Worm (Caenorhabditis elegans): ENCODE data around the gene nstp-7.

nstp-7 gene

DNA sequence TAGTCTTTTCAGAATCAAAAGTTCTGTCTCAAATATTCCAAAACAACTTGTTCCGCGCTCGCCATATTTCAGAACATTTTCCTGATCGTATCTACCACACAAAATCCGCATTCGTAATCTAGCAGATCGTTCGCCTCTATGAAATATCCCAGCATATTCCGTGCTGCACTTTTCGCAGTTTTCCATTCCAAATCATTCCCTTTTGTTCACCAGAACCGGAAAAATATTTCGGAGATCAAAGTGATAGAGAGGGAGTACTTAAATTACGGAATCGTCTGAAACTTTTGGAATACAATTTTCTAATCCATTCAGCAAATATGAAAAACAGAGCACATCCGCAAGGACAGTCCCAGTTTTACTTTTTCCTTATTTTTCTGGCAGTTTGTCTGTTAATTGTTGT lies 6.1 kb downstream of the nstp-7 start, which contains the start of gene K06H6.1:
Gene K06H6.1 (plus strand): TSS at position 301 of the 400 bp plus-strand sequence.
- TF ChIP-seq T23F11.4 (GFP tag; optimal IDR thresholded peaks at IDR 0.05), result no peak
- no peak for TF ChIP-seq ceh-48 (tag; optimal IDR thresholded peaks at IDR 0.05)
- no peak for TF ChIP-seq ceh-31 (tag; optimal IDR thresholded peaks at IDR 0.05)
- no peak for TF ChIP-seq ceh-30 (tag; optimal IDR thresholded peaks at IDR 0.05)
- no peak for TF ChIP-seq ceh-24 (tag; optimal IDR thresholded peaks at IDR 0.05)
- no peak for TF ChIP-seq pros-1 (tag; optimal IDR thresholded peaks at IDR 0.05)
- TF ChIP-seq zip-5 (tag; optimal IDR thresholded peaks at IDR 0.05), result no peak
- TF ChIP-seq syd-9 (tag; optimal IDR thresholded peaks at IDR 0.05), result no peak
- TF ChIP-seq unc-3 (GFP tag; conservative IDR thresholded peaks at IDR 0.05), result no peak
- no peak for TF ChIP-seq unc-3 (tag; optimal IDR thresholded peaks at IDR 0.05)
- no peak for TF ChIP-seq ceh-9 (tag; optimal IDR thresholded peaks at IDR 0.05)
- no peak for TF ChIP-seq pat-9 (tag; optimal IDR thresholded peaks at IDR 0.05)
- TF ChIP-seq ztf-16 (tag; optimal IDR thresholded peaks at IDR 0.05), result no peak
- no peak for TF ChIP-seq ceh-34 (tag; optimal IDR thresholded peaks at IDR 0.05)
- TF ChIP-seq pax-1 (tag; optimal IDR thresholded peaks at IDR 0.05), result no peak
- TF ChIP-seq pag-3 (tag; optimal IDR thresholded peaks at IDR 0.05; ENCODE audit: borderline replicate concordance), result no peak
- no peak for TF ChIP-seq hlh-13 (GFP tag; optimal IDR thresholded peaks at IDR 0.05)
- TF ChIP-seq npax-4 (tag; optimal IDR thresholded peaks at IDR 0.05), result no peak
- no peak for TF ChIP-seq lin-11 (tag; optimal IDR thresholded peaks at IDR 0.05)
- TF ChIP-seq dmd-4 (tag; optimal IDR thresholded peaks at IDR 0.05; ENCODE audit: borderline replicate concordance), result no peak
- TF ChIP-seq sdc-2 (tag; optimal IDR thresholded peaks at IDR 0.05), result no peak

DNA sequence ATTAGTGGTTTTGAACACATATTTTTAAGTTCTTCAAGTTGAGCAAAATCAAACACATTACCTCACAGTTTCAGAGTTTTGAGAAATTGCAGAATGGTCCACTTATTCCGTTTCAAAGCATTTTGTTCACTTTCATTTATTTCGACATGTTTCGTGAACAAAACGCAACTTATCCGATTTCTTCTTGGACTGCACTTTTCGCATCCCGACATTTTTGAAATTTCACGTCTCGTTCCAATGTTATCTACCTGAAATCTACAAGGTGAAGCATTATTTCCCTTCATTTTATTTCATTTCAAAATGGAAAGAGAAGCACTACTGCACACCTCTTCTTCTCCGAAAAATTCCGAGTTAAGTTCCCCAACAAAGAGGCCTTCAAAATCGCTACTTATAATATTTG lies 8.5 kb downstream of the nstp-7 start, which contains the start of gene ZK488.6:
Gene ZK488.6 (plus strand): TSS at position 301 of the 400 bp plus-strand sequence.
- no peak for TF ChIP-seq fax-1 (tag; optimal IDR thresholded peaks at IDR 0.05)
- no peak for TF ChIP-seq elt-2 (tag; optimal IDR thresholded peaks at IDR 0.05)
- no peak for TF ChIP-seq fkh-6 (tag; optimal IDR thresholded peaks at IDR 0.05)

- TF ChIP-seq ceh-19 (GFP tag; optimal IDR thresholded peaks at IDR 0.05) (no peak), ceh-30 (tag; optimal IDR thresholded peaks at IDR 0.05) (no peak), hlh-30 (tag; optimal IDR thresholded peaks at IDR 0.05; ENCODE audit: insufficient read depth) (no peak)
Measured at ce11 chrV:592959-593358, 11.2 kb downstream of the nstp-7 start, which contains the start of gene ZK488.5. TSS of gene ZK488.5 (plus strand) at chrV:593259.

DNA sequence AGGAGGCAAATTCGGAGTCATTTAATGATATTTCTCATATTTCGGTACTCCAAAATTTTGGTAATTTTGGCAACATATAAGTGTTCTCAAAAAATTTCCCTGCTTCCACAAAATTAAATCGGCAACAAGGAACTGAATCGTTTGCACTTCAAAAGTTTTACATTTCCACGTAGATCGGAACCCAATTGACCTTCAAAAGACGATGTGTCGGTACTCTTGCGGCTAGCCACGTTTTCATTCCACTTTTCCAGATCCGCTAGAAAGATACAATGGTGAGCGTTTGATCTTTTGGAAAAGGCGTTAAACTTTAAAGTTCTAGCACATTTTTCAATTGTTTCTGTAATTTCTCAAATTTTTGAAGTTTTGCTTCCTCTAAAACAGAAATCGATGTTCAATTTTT lies 15.2 kb downstream of the nstp-7 start:
- TF ChIP-seq ceh-6 (GFP tag; optimal IDR thresholded peaks at IDR 0.05), result no peak
- TF ChIP-seq pros-1 (tag; optimal IDR thresholded peaks at IDR 0.05), result no peak
- no peak for TF ChIP-seq npax-4 (tag; optimal IDR thresholded peaks at IDR 0.05)
- TF ChIP-seq rnt-1 (tag; optimal IDR thresholded peaks at IDR 0.05), result no peak
- no peak for TF ChIP-seq ceh-9 (tag; optimal IDR thresholded peaks at IDR 0.05)
- TF ChIP-seq unc-42 (tag; optimal IDR thresholded peaks at IDR 0.05), result no peak
- no peak for TF ChIP-seq ttx-3 (tag; optimal IDR thresholded peaks at IDR 0.05)
- TF ChIP-seq tbx-2 (tag; optimal IDR thresholded peaks at IDR 0.05), result no peak
- TF ChIP-seq ceh-19 (GFP tag; optimal IDR thresholded peaks at IDR 0.05), result no peak
- TF ChIP-seq pha-4 (tag; optimal IDR thresholded peaks at IDR 0.05), result no peak
- TF ChIP-seq unc-3 (GFP tag; conservative IDR thresholded peaks at IDR 0.05), result no peak
- TF ChIP-seq unc-3 (tag; optimal IDR thresholded peaks at IDR 0.05), result no peak
- TF ChIP-seq unc-55 (GFP tag; optimal IDR thresholded peaks at IDR 0.05), result no peak

- TF ChIP-seq pros-1 (tag; optimal IDR thresholded peaks at IDR 0.05) (no peak), pha-4 (tag; optimal IDR thresholded peaks at IDR 0.05) (no peak), ceh-9 (tag; optimal IDR thresholded peaks at IDR 0.05) (no peak)
Measured at ce11 chrV:597823-598222, 16.1 kb downstream of the nstp-7 start.

DNA sequence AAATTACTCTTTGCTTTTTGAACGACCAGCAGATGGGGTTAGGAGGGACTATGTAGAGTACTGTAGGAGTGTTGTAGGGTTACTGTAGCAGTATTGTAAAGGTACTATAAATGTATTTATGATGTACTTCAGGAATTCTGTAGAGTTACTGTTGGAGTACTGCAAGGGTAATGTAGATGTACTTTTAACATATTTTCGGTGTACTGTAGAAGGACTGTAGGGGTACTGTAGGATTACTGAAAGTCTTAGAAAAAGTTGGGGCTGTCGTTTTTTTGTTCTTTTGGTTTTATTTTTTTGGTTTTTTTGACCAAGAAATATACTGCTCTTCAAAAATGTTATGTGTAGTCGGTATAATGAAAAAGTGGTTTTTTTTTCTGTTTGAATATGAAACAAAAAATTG lies 16.9 kb downstream of the nstp-7 start:
- TF ChIP-seq ceh-19 (GFP tag; optimal IDR thresholded peaks at IDR 0.05) (no peak), elt-2 (tag; optimal IDR thresholded peaks at IDR 0.05) (no peak), ceh-30 (tag; optimal IDR thresholded peaks at IDR 0.05) (no peak), ceh-14 (tag; optimal IDR thresholded peaks at IDR 0.05) (no peak), ceh-22 (tag; optimal IDR thresholded peaks at IDR 0.05) (no peak), tbx-2 (tag; optimal IDR thresholded peaks at IDR 0.05) (no peak), K02D7.2 (tag; optimal IDR thresholded peaks at IDR 0.05) (no peak), ahr-1 (tag; optimal IDR thresholded peaks at IDR 0.05) (no peak), dve-1 (tag; optimal IDR thresholded peaks at IDR 0.05) (no peak), hlh-15 (tag; optimal IDR thresholded peaks at IDR 0.05) (no peak), hlh-30 (tag; optimal IDR thresholded peaks at IDR 0.05; ENCODE audit: insufficient read depth) (no peak), ztf-16 (tag; optimal IDR thresholded peaks at IDR 0.05) (no peak), zip-5 (tag; optimal IDR thresholded peaks at IDR 0.05) (no peak), F13H6.1 (tag; optimal IDR thresholded peaks at IDR 0.05) (no peak), nhr-11 (tag; optimal IDR thresholded peaks at IDR 0.05) (no peak), pax-1 (tag; optimal IDR thresholded peaks at IDR 0.05) (no peak)
